Worm (Caenorhabditis elegans) whole organism, young adult: ENCODE data around the gene Y50D7A.13.
A peak's percentile ranks its signal among the peaks of the same experiment; 100 is the strongest.
"Not testable (repeated sequence)": the region's sequence is repeated elsewhere in the genome, so short reads cannot be mapped to it uniquely, and the experiment has no call there.

Experiments used
- B0019.2 ChIP-seq: fragments of 200-800 bp; sonication (Bioruptor generic); conservative IDR thresholded peaks from 2 replicates; pipeline ENCODE4 v1.3.6; 2022; ENCODE audit warnings: missing genetic modification reagents, missing genetic modification characterization, missing compliant biosample characterization
- B0261.1 ChIP-seq: sonication (generic microtip); optimal IDR thresholded peaks from 2 replicates; lab custom pipeline; 2016; ENCODE audit warnings: mild to moderate bottlenecking, missing genetic modification characterization, moderate library complexity, missing compliant biosample characterization
- F10E7.11 ChIP-seq: sonication (generic microtip); optimal IDR thresholded peaks from 2 replicates; lab custom pipeline; 2017; ENCODE audit warnings: mild to moderate bottlenecking, missing genetic modification characterization, moderate library complexity, missing compliant biosample characterization
- F33H1.4 ChIP-seq: fragments of 200-800 bp; sonication (Bioruptor generic); IDR thresholded peaks from 2 replicates; pipeline ENCODE4 v1.3.6; 2022; ENCODE audit warnings: missing genetic modification reagents, missing genetic modification characterization, missing compliant biosample characterization
- F57C9.4 ChIP-seq: sonication (generic microtip); optimal IDR thresholded peaks from 2 replicates; lab custom pipeline; 2017; ENCODE audit warnings: mild to moderate bottlenecking, missing genetic modification characterization, missing compliant biosample characterization
- K12H6.12 ChIP-seq: fragments of 200-800 bp; sonication (Bioruptor generic); optimal IDR thresholded peaks from 2 replicates; lab custom pipeline; 2018; ENCODE audit warnings: mild to moderate bottlenecking, missing genetic modification characterization, missing compliant biosample characterization
- cebp-2 ChIP-seq: fragments of 200-800 bp; sonication (Bioruptor generic); IDR thresholded peaks from 2 replicates; pipeline ENCODE4 v1.3.6; 2022; ENCODE audit warnings: missing genetic modification characterization, missing compliant biosample characterization
- ceh-91 ChIP-seq: fragments of 200-800 bp; sonication (Bioruptor generic); IDR thresholded peaks from 2 replicates; pipeline ENCODE4 v1.3.6; 2022; ENCODE audit warnings: missing genetic modification reagents, missing genetic modification characterization, missing compliant biosample characterization
- dox-1 ChIP-seq: fragments of 200-800 bp; sonication (Bioruptor generic); IDR thresholded peaks from 2 replicates; pipeline ENCODE4 v1.3.6; 2022; ENCODE audit warnings: missing genetic modification reagents, missing genetic modification characterization, missing compliant biosample characterization
- dpl-1 ChIP-seq: fragments of 150-350 bp; optimal IDR thresholded peaks from 2 replicates; lab custom pipeline; 2014; ENCODE audit warnings: missing biosample characterization, missing genetic modification reagents, missing genetic modification characterization
- efl-1 ChIP-seq: fragments of 150-350 bp; optimal IDR thresholded peaks from 2 replicates; lab custom pipeline; 2014; ENCODE audit warnings: missing biosample characterization, missing genetic modification reagents, missing genetic modification characterization
- egl-18 ChIP-seq: fragments of 200-800 bp; sonication (Bioruptor generic); IDR thresholded peaks from 2 replicates; pipeline ENCODE4 v1.3.6; 2022; ENCODE audit warnings: missing genetic modification reagents, missing genetic modification characterization, missing compliant biosample characterization
- fkh-3 ChIP-seq: sonication (generic microtip); optimal IDR thresholded peaks from 2 replicates; lab custom pipeline; 2016; ENCODE audit warnings: mild to moderate bottlenecking, missing genetic modification characterization, missing compliant biosample characterization
- gei-17 ChIP-seq: fragments of 200-800 bp; sonication (Bioruptor generic); optimal IDR thresholded peaks from 2 replicates; lab custom pipeline; 2018; ENCODE audit warnings: mild to moderate bottlenecking, missing genetic modification characterization, missing compliant biosample characterization
- hmg-1.2 ChIP-seq: fragments of 200-800 bp; sonication (Bioruptor generic); IDR thresholded peaks from 2 replicates; pipeline ENCODE4 v1.3.6; 2022; ENCODE audit warnings: missing genetic modification reagents, missing genetic modification characterization, missing compliant biosample characterization
- hsf-1 ChIP-seq: fragments of 200-800 bp; sonication (Bioruptor generic); IDR thresholded peaks from 2 replicates; pipeline ENCODE4 v1.3.6; 2022; ENCODE audit warnings: missing genetic modification reagents, missing genetic modification characterization, missing compliant biosample characterization
- lin-26 ChIP-seq: fragments of 200-800 bp; sonication (Bioruptor generic); IDR thresholded peaks from 2 replicates; pipeline ENCODE4 v1.3.6; 2022; ENCODE audit warnings: missing genetic modification reagents, missing genetic modification characterization, missing compliant biosample characterization
- lin-35 ChIP-seq, 3 experiments: fragments of 150-350 bp in 2 of 3; sonication (generic microtip) in 1 of 3; optimal IDR thresholded peaks; 2 replicates each; lab custom pipeline; 2014 to 2018; ENCODE audit warnings: missing biosample characterization in 3 of 3, missing genetic modification characterization in 3 of 3, missing genetic modification reagents in 3 of 3
- lin-54 ChIP-seq: fragments of 200-800 bp; sonication (Bioruptor generic); optimal IDR thresholded peaks from 2 replicates; lab custom pipeline; 2018; ENCODE audit warnings: mild to moderate bottlenecking, missing genetic modification characterization, missing compliant biosample characterization
- lsl-1 ChIP-seq: fragments of 200-800 bp; sonication (Bioruptor generic); optimal IDR thresholded peaks from 2 replicates; lab custom pipeline; 2018; ENCODE audit warnings: mild to moderate bottlenecking, missing genetic modification characterization, moderate library complexity, missing compliant biosample characterization
- madf-6 ChIP-seq: fragments of 200-800 bp; sonication (Bioruptor generic); IDR thresholded peaks from 2 replicates; pipeline ENCODE4 v1.3.6; 2022; ENCODE audit warnings: missing genetic modification reagents, missing genetic modification characterization, missing compliant biosample characterization
- madf-8 ChIP-seq: fragments of 200-800 bp; sonication (Bioruptor generic); conservative IDR thresholded peaks from 2 replicates; pipeline ENCODE4 v1.3.6; 2022; ENCODE audit warnings: missing genetic modification reagents, missing genetic modification characterization, missing compliant biosample characterization
- nhr-80 ChIP-seq: sonication (generic microtip); optimal IDR thresholded peaks from 2 replicates; lab custom pipeline; 2016; ENCODE audit warnings: missing genetic modification characterization, missing compliant biosample characterization
- rpc-1 ChIP-seq, 2 experiments: fragments of 150-350 bp in 1 of 2; sonication (generic microtip) in 1 of 2; optimal IDR thresholded peaks; 2 replicates each; lab custom pipeline; 2014 to 2018; ENCODE audit warnings: missing biosample characterization in 1 of 2, missing genetic modification characterization in 1 of 2, missing genetic modification reagents in 1 of 2, missing genotype in 1 of 2
- tbp1 ChIP-seq: fragments of 200-800 bp; sonication (Bioruptor generic); optimal IDR thresholded peaks from 2 replicates; lab custom pipeline; 2018; ENCODE audit warnings: mild to moderate bottlenecking, missing genetic modification characterization, missing compliant biosample characterization
- unc-130 ChIP-seq: sonication (generic microtip); optimal IDR thresholded peaks from 2 replicates; lab custom pipeline; 2016; ENCODE audit warnings: missing genetic modification reagents, missing genetic modification characterization, missing compliant biosample characterization
- xnd-1 ChIP-seq: sonication (generic microtip); optimal IDR thresholded peaks from 2 replicates; lab custom pipeline; 2016; ENCODE audit warnings: missing genotype, missing genetic modification reagents, missing genetic modification characterization, missing compliant biosample characterization
- zfh-2 ChIP-seq: fragments of 200-800 bp; sonication (Bioruptor generic); conservative IDR thresholded peaks from 2 replicates; pipeline ENCODE4 v1.3.6; 2022; ENCODE audit warnings: missing genetic modification reagents, missing genetic modification characterization, missing compliant biosample characterization
- ztf-25 ChIP-seq: fragments of 200-800 bp; sonication (Bioruptor generic); IDR thresholded peaks from 2 replicates; pipeline ENCODE4 v1.3.6; 2022; ENCODE audit warnings: missing genetic modification reagents, missing genetic modification characterization, missing compliant biosample characterization

Gene Y50D7A.13

ce11 chrIII:312873-313272 lies 18.4 kb upstream of the Y50D7A.13 start:
- TF ChIP-seq ceh-91 (GFP tag; lab: Robert Waterston, UW) (no peak), cebp-2 (GFP tag; lab: Robert Waterston, UW) (no peak), F57C9.4 (no peak), xnd-1 (tag; lab: Kevin White, UChicago) (no peak), fkh-3 (tag; lab: Kevin White, UChicago) (no peak), F10E7.11 (no peak), hsf-1 (GFP tag; lab: Robert Waterston, UW) (no peak)

ce11 chrIII:311174-311573 lies 16.7 kb upstream of the Y50D7A.13 start:
- TF ChIP-seq B0019.2 (GFP tag; lab: Robert Waterston, UW) (no peak), hmg-1.2 (GFP tag; lab: Robert Waterston, UW) (0 out of 2 replicates have a peak, but pooled peaks have one; percentile 6), xnd-1 (tag; lab: Kevin White, UChicago) (peak; percentile 64), madf-8 (GFP tag; lab: Robert Waterston, UW) (peak; percentile 77), dpl-1 (GFP tag; lab: Kevin White, UChicago) (no peak), efl-1 (GFP tag; lab: Kevin White, UChicago) (peak; percentile 16), madf-6 (peak; percentile 88), F33H1.4 (GFP tag; lab: Robert Waterston, UW) (no peak), lsl-1 (GFP tag; lab: Kevin White, UChicago) (peak; percentile 28)

ce11 chrIII:304564-304963 lies 10.1 kb upstream of the Y50D7A.13 start:
- TF ChIP-seq ceh-91 (GFP tag; lab: Robert Waterston, UW), result no peak
- no peak for TF ChIP-seq K12H6.12
- TF ChIP-seq unc-130 (GFP tag; lab: Kevin White, UChicago), result no peak
- TF ChIP-seq ztf-25 (GFP tag; lab: Robert Waterston, UW), result no peak
- TF ChIP-seq egl-18 (GFP tag; lab: Robert Waterston, UW), result no peak
- peak; percentile 56; the same call in 1 of the 2 replicates for TF ChIP-seq hmg-1.2 (GFP tag; lab: Robert Waterston, UW)

- TF ChIP-seq rpc-1 (optimal IDR thresholded peaks at IDR 0.05; lab: Kevin White, UChicago), result not testable (repeated sequence)
- TF ChIP-seq rpc-1 (tag; optimal IDR thresholded peaks at IDR 0.05; lab: Kevin White, UChicago) (peak; percentile 48), tbp1 (GFP tag; lab: Kevin White, UChicago) (peak; percentile 72), madf-6 (peak; percentile 13; the same call in 1 of the 2 replicates), hmg-1.2 (GFP tag; lab: Robert Waterston, UW) (peak; percentile 15; the same call in 1 of the 2 replicates), lin-26 (GFP tag; lab: Robert Waterston, UW) (peak; percentile 81), B0261.1 (tag; lab: Kevin White, UChicago) (peak; percentile 25)
These were observed 8.1 kb upstream of the Y50D7A.13 start for ce11 chrIII:302510-302909.

ce11 chrIII:299220-299619 lies 4.8 kb upstream of the Y50D7A.13 start:
- TF ChIP-seq nhr-80 (tag; lab: Kevin White, UChicago) (peak; percentile 65), rpc-1 (optimal IDR thresholded peaks at IDR 0.05; lab: Kevin White, UChicago) (no peak), rpc-1 (tag; optimal IDR thresholded peaks at IDR 0.05; lab: Kevin White, UChicago) (no peak)

ce11 chrIII:298456-298855 lies 4.0 kb upstream of the Y50D7A.13 start, which contains the start of gene ads-1:
TSS of gene ads-1 (minus strand) at chrIII:298556.
- TF ChIP-seq lin-35 (GFP tag; optimal IDR thresholded peaks at IDR 0.05; lab: Kevin White, UChicago) (no peak), zfh-2 (no peak), lin-54 (GFP tag; lab: Kevin White, UChicago) (no peak), dox-1 (no peak), hsf-1 (GFP tag; lab: Robert Waterston, UW) (no peak), gei-17 (no peak)
- TF ChIP-seq, all 124 proteins: peak for 0
